Fruit fly (Drosophila melanogaster): ENCODE results near the gene mri.

Gene mri

DNA sequence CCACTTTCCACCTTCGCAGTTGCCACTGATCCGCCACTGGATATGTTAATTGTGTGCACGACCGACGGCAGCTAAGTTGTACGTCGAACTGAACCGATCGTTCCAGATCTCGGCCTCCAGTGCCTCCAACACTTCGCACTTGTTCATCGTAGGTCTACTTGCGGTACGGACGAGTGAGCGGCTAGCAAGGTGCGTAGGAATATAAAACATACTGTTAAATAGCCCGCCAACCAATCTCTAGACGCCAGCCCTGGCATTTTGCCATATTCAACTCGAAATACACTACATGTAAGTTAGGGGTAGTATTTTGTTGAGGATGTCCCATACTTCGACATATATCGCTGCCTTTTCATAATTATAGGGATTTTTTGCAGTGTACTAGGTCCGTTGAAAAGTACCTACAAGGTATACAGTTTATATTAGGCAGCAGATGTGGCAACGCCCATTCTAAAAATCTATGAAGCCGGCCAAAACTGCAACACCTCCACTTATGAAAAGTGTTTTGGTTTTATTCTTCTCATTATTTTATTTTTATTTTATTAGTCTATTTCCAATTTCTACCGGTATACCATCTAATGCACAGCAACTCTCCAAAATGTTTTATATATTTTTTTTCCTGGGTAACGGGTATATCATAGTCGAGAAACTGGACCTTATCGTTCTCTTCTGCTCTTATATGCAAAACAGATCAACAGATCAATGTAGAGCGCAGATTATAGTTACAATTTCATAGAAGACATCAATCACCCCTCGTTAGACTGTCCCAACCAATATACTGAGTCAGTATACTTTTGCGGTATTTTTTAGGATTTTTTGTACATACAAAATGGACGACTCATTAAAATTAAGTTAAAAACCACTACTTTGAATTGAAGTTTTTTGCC, 23.3 kb downstream of the mri start, which contains the start of the genes pyx and CG33229 (continued):
- TF ChIP-seq sim (GFP tag; IDR thresholded peaks at IDR 0.05) (peak; percentile 44; the same call in 1 of the 2 replicates), D19B (GFP tag; optimal IDR thresholded peaks at IDR 0.05) (peak; percentile 78), CG4328 (GFP tag; optimal IDR thresholded peaks at IDR 0.05) (peak; percentile 77), H15 (GFP tag; IDR thresholded peaks at IDR 0.05) (peak; percentile 70; the same call in 1 of the 3 replicates), Pdp1 (GFP tag; optimal IDR thresholded peaks at IDR 0.05) (peak; percentile 67 to 85), CG3995 (GFP tag; optimal IDR thresholded peaks at IDR 0.05) (peak; percentile 43), CG14965 (GFP tag; optimal IDR thresholded peaks at IDR 0.05; ENCODE audit: borderline replicate concordance) (no peak), CG11398 (GFP tag; optimal IDR thresholded peaks at IDR 0.05) (no peak), MESR4 (GFP tag; optimal IDR thresholded peaks at IDR 0.05) (no peak), CG1233 (GFP tag; optimal IDR thresholded peaks at IDR 0.05) (peak; percentile 85), tna (GFP tag; IDR thresholded peaks at IDR 0.05; ENCODE audit: partially characterized antibody) (no peak; the same call in 1 of the 2 replicates), klu (GFP tag; IDR thresholded peaks at IDR 0.05) (peak; percentile 71; the same call in 1 of the 2 replicates), Side (GFP tag; optimal IDR thresholded peaks at IDR 0.05) (peak; percentile 57), Hey (tag; optimal IDR thresholded peaks at IDR 0.05) (peak; percentile 44), Oli (tag; optimal IDR thresholded peaks at IDR 0.05) (peak; percentile 87), CG9437 (GFP tag; optimal IDR thresholded peaks at IDR 0.05) (peak; percentile 83), lmd (GFP tag; IDR thresholded peaks at IDR 0.05) (peak; percentile 91), abd-A (tag; optimal IDR thresholded peaks at IDR 0.05) (no peak), CG3407 (GFP tag; optimal IDR thresholded peaks at IDR 0.05) (peak; percentile 58), CG17802 (tag; optimal IDR thresholded peaks at IDR 0.05) (peak; percentile 35), CG32532 (GFP tag; IDR thresholded peaks at IDR 0.05) (peak; percentile 93), sd (tag; optimal IDR thresholded peaks at IDR 0.05) (peak; percentile 31), onecut (GFP tag; IDR thresholded peaks at IDR 0.05) (peak; percentile 49), CG6791 (GFP tag; IDR thresholded peaks at IDR 0.05; ENCODE audit: partially characterized antibody) (peak; percentile 34; the same call in 1 of the 3 replicates), CG5953 (GFP tag; IDR thresholded peaks at IDR 0.05) (peak; percentile 69)

- no peak for TF ChIP-seq Mrtf (GFP tag; IDR thresholded peaks at IDR 0.05)
- no peak for TF ChIP-seq CG6683 (GFP tag; optimal IDR thresholded peaks at IDR 0.05)
- no peak for TF ChIP-seq CG6254 (GFP tag; optimal IDR thresholded peaks at IDR 0.05)
- TF ChIP-seq E2f1 (GFP tag; IDR thresholded peaks at IDR 0.05): no peak; the same call in 1 of the 2 replicates
- TF ChIP-seq CG16779 (GFP tag; IDR thresholded peaks at IDR 0.05): peak; percentile 46; the same call in 1 of the 2 replicates
- 0 out of 2 replicates have a peak, but pooled peaks have one; percentile 29 for TF ChIP-seq nerfin-2 (GFP tag; IDR thresholded peaks at IDR 0.05; ENCODE audit: partially characterized antibody)
- no peak for TF ChIP-seq pnt (GFP tag; optimal IDR thresholded peaks at IDR 0.05)
- no peak for TF ChIP-seq CG5180 (GFP tag; optimal IDR thresholded peaks at IDR 0.05)
- TF ChIP-seq so (GFP tag; IDR thresholded peaks at IDR 0.05): peak; percentile 17; the same call in 1 of the 3 replicates
- TF ChIP-seq nmo (GFP tag; optimal IDR thresholded peaks at IDR 0.05): peak; percentile 14
- TF ChIP-seq CG32532 (GFP tag; IDR thresholded peaks at IDR 0.05): peak; percentile 32; the same call in 1 of the 2 replicates
- no peak for TF ChIP-seq hkb (optimal IDR thresholded peaks at IDR 0.05)
- no peak for TF ChIP-seq hkb (GFP tag; IDR thresholded peaks at IDR 0.05)
- TF ChIP-seq pfk (GFP tag; optimal IDR thresholded peaks at IDR 0.05): peak; percentile 33
- 0 out of 2 replicates have a peak, but pooled peaks have one; percentile 19 for TF ChIP-seq inv (GFP tag; IDR thresholded peaks at IDR 0.05; ENCODE audit: partially characterized antibody)
- TF ChIP-seq bbx (GFP tag; IDR thresholded peaks at IDR 0.05; ENCODE audit: partially characterized antibody): peak; percentile 64
- no peak for TF ChIP-seq CG9215 (GFP tag; IDR thresholded peaks at IDR 0.05)
- TF ChIP-seq H15 (GFP tag; IDR thresholded peaks at IDR 0.05): no peak
- no peak for TF ChIP-seq wor (GFP tag; IDR thresholded peaks at IDR 0.05)
- TF ChIP-seq fd102C (GFP tag; optimal IDR thresholded peaks at IDR 0.05): no peak
- no peak for TF ChIP-seq CG8290 (GFP tag; optimal IDR thresholded peaks at IDR 0.05)
- peak in 1 of 2 experiments; percentile 83 for TF ChIP-seq CG8290 (tag; optimal IDR thresholded peaks at IDR 0.05)
Observed at dm6 chr3L:224004-224951, 24.3 kb downstream of the mri start.

Measured in whole organism, embryonic.